Worm (Caenorhabditis elegans): ENCODE results near the gene C14C6.5.

ce11 chrV:502803-503273 lies 33.6 kb upstream of the C14C6.5 start, which contains the start of gene T01G6.10:
- TF ChIP-seq hmg-20 (GFP tag; IDR thresholded peaks at IDR 0.05) (no peak), let-607 (tag; optimal IDR thresholded peaks at IDR 0.05) (no peak)
